Worm (Caenorhabditis elegans) whole organism, L2 larva: ENCODE measurements around the gene ZC449.5.

Experiments
- ceh-82 ChIP-seq: fragments of 150-350 bp; optimal IDR thresholded peaks from 2 replicates; lab custom pipeline; 2014; ENCODE audit warnings: missing biosample characterization, missing genetic modification characterization
- elt-1 ChIP-seq: fragments of 150-350 bp; optimal IDR thresholded peaks from 2 replicates; lab custom pipeline; 2014; ENCODE audit warnings: missing biosample characterization, missing genetic modification characterization
- elt-3 ChIP-seq: sonication (generic microtip); optimal IDR thresholded peaks from 2 replicates; lab custom pipeline; 2017; ENCODE audit warnings: missing biosample characterization, missing genetic modification characterization
- lsy-2 ChIP-seq, 2 experiments: fragments of 150-350 bp in 1 of 2; sonication (generic microtip) in 1 of 2; optimal IDR thresholded peaks; 2 replicates each; lab custom pipeline; 2014 to 2017; ENCODE audit warnings: missing biosample characterization in 2 of 2, missing genetic modification characterization in 2 of 2
- mdl-1 ChIP-seq, 2 experiments: fragments of 150-350 bp in 1 of 2; sonication (generic microtip) in 1 of 2; optimal IDR thresholded peaks; 2 replicates each; lab custom pipeline; 2017; ENCODE audit warnings: missing biosample characterization in 2 of 2, missing genetic modification characterization in 2 of 2
- nhr-6 ChIP-seq: fragments of 150-350 bp; optimal IDR thresholded peaks from 2 replicates; lab custom pipeline; 2014; ENCODE audit warnings: missing biosample characterization, missing genetic modification characterization
- unc-39 ChIP-seq: fragments of 150-350 bp; optimal IDR thresholded peaks from 2 replicates; lab custom pipeline; 2014; ENCODE audit warnings: missing biosample characterization, missing genetic modification characterization
- ztf-11 ChIP-seq: sonication (generic microtip); optimal IDR thresholded peaks from 2 replicates; lab custom pipeline; 2017; ENCODE audit warnings: missing biosample characterization, missing genetic modification characterization

- no peak for TF ChIP-seq nhr-6 (tag; lab: Kevin White, UChicago)
- no peak for TF ChIP-seq elt-3 (tag; lab: Kevin White, UChicago)
- no peak for TF ChIP-seq unc-39
- no peak for TF ChIP-seq elt-1
- no peak for TF ChIP-seq lsy-2 (tag; optimal IDR thresholded peaks at IDR 0.05; lab: Kevin White, UChicago)
- no peak for TF ChIP-seq ceh-82 (tag; lab: Kevin White, UChicago)
- TF ChIP-seq mdl-1 (tag; optimal IDR thresholded peaks at IDR 0.05; lab: Kevin White, UChicago): no peak
- TF ChIP-seq ztf-11 (tag; lab: Kevin White, UChicago): no peak
Observed at ce11 chrX:5040038-5040437, 2.5 kb upstream of the ZC449.5 start.
